Worm (Caenorhabditis elegans) whole organism, L3 larva: ENCODE data around the gene T05G5.5.
A peak's percentile ranks its signal among the peaks of the same experiment; 100 is the strongest.

Experiments
- R02D3.7 ChIP-seq: fragments of 150-350 bp; optimal IDR thresholded peaks from 2 replicates; lab custom pipeline; 2014; ENCODE audit warnings: missing biosample characterization, missing genetic modification characterization
- ZK546.5 ChIP-seq: sonication (generic microtip); optimal IDR thresholded peaks from 2 replicates; lab custom pipeline; 2017; ENCODE audit warnings: missing biosample characterization, missing genetic modification characterization
- aly-2 ChIP-seq: fragments of 150-350 bp; optimal IDR thresholded peaks from 2 replicates; lab custom pipeline; 2014; ENCODE audit warnings: missing biosample characterization, missing genetic modification characterization
- ama-1 ChIP-seq: fragments of 150-350 bp; optimal IDR thresholded peaks from 2 replicates; lab custom pipeline; 2018
- ceh-16 ChIP-seq: sonication (generic microtip); optimal IDR thresholded peaks from 2 replicates; lab custom pipeline; 2017; ENCODE audit warnings: missing biosample characterization, missing genetic modification characterization
- ceh-28 ChIP-seq: fragments of 150-350 bp; optimal IDR thresholded peaks from 2 replicates; lab custom pipeline; 2014; ENCODE audit warnings: missing biosample characterization, missing genetic modification reagents, missing genetic modification characterization
- daf-12 ChIP-seq: fragments of 150-350 bp; optimal IDR thresholded peaks from 2 replicates; lab custom pipeline; 2014; ENCODE audit warnings: missing biosample characterization, missing genetic modification reagents, missing genetic modification characterization
- egl-27 ChIP-seq: sonication (generic microtip); optimal IDR thresholded peaks from 4 replicates; lab custom pipeline; 2017; ENCODE audit warnings: missing biosample characterization, missing genetic modification reagents, missing genetic modification characterization
- elt-1 ChIP-seq: fragments of 150-350 bp; optimal IDR thresholded peaks from 2 replicates; lab custom pipeline; 2014; ENCODE audit warnings: missing biosample characterization, missing genetic modification characterization
- elt-2 ChIP-seq: sonication (generic microtip); optimal IDR thresholded peaks from 2 replicates; lab custom pipeline; 2016; ENCODE audit warnings: missing genetic modification reagents, mild to moderate bottlenecking, missing genetic modification characterization, missing compliant biosample characterization
- eor-1 ChIP-seq, 2 experiments: fragments of 150-350 bp; optimal IDR thresholded peaks; 2 replicates each; lab custom pipeline; 2014 to 2018; ENCODE audit warnings: missing biosample characterization in 2 of 2, missing genetic modification characterization in 2 of 2
- fkh-10 ChIP-seq: sonication (generic microtip); optimal IDR thresholded peaks from 2 replicates; lab custom pipeline; 2017; ENCODE audit warnings: missing biosample characterization, missing genetic modification reagents, missing genetic modification characterization
- fkh-2 ChIP-seq: fragments of 150-350 bp; optimal IDR thresholded peaks from 2 replicates; lab custom pipeline; 2014; ENCODE audit warnings: missing biosample characterization, missing genetic modification reagents, missing genetic modification characterization
- hmg-11 ChIP-seq: sonication (generic microtip); optimal IDR thresholded peaks from 2 replicates; lab custom pipeline; 2016; ENCODE audit warnings: missing genetic modification characterization, missing compliant biosample characterization
- lin-15B ChIP-seq: fragments of 150-350 bp; optimal IDR thresholded peaks from 2 replicates; lab custom pipeline; 2014; ENCODE audit warnings: missing biosample characterization, missing genetic modification characterization
- lin-39 ChIP-seq: fragments of 150-350 bp; optimal IDR thresholded peaks from 2 replicates; lab custom pipeline; 2018; ENCODE audit warnings: missing biosample characterization, missing genetic modification reagents, missing genetic modification characterization
- mdl-1 ChIP-seq: fragments of 150-350 bp; optimal IDR thresholded peaks from 2 replicates; lab custom pipeline; 2014; ENCODE audit warnings: missing biosample characterization, missing genetic modification characterization
- mml-1 ChIP-seq: fragments of 150-350 bp; sonication (generic microtip); optimal IDR thresholded peaks from 3 replicates; lab custom pipeline; 2014; ENCODE audit warnings: missing biosample characterization, missing genetic modification characterization
- nfya-1 ChIP-seq: sonication (generic microtip); optimal IDR thresholded peaks from 2 replicates; lab custom pipeline; 2017; ENCODE audit warnings: missing genetic modification characterization, mild to moderate bottlenecking, missing compliant biosample characterization, antibody characterized with exemption, moderate library complexity; ENCODE audit not compliant: insufficient read depth
- nhr-11 ChIP-seq: fragments of 150-350 bp; optimal IDR thresholded peaks from 2 replicates; lab custom pipeline; 2014; ENCODE audit warnings: missing biosample characterization, missing genetic modification characterization
- nhr-237 ChIP-seq: fragments of 150-350 bp; optimal IDR thresholded peaks from 2 replicates; lab custom pipeline; 2014; ENCODE audit warnings: missing biosample characterization, missing genetic modification characterization
- nhr-25 ChIP-seq: sonication (generic microtip); optimal IDR thresholded peaks from 2 replicates; lab custom pipeline; 2017; ENCODE audit warnings: missing biosample characterization, missing genetic modification characterization
- nhr-28 ChIP-seq: fragments of 150-350 bp; optimal IDR thresholded peaks from 2 replicates; lab custom pipeline; 2014; ENCODE audit warnings: missing biosample characterization, missing genetic modification characterization
- nhr-43 ChIP-seq: sonication (generic microtip); optimal IDR thresholded peaks from 2 replicates; lab custom pipeline; 2016; ENCODE audit warnings: mild to moderate bottlenecking, missing genetic modification characterization, missing compliant biosample characterization; ENCODE audit not compliant: poor library complexity, severe bottlenecking
- nhr-67 ChIP-seq: fragments of 150-350 bp; optimal IDR thresholded peaks from 2 replicates; lab custom pipeline; 2014; ENCODE audit warnings: missing biosample characterization, missing genetic modification characterization
- nhr-76 ChIP-seq: fragments of 150-350 bp; sonication (generic microtip); optimal IDR thresholded peaks from 5 replicates; lab custom pipeline; 2014; ENCODE audit warnings: missing biosample characterization, missing genetic modification characterization
- pha-4 ChIP-seq: fragments of 150-350 bp; optimal IDR thresholded peaks from 2 replicates; lab custom pipeline; 2014; ENCODE audit warnings: missing biosample characterization, missing genetic modification reagents, missing genetic modification characterization
- pqm-1 ChIP-seq: fragments of 150-350 bp; optimal IDR thresholded peaks from 2 replicates; lab custom pipeline; 2017; ENCODE audit warnings: missing biosample characterization, missing genetic modification characterization, inconsistent platforms
- sea-2 ChIP-seq: fragments of 150-350 bp; sonication (generic microtip); optimal IDR thresholded peaks from 4 replicates; lab custom pipeline; 2014; ENCODE audit warnings: missing biosample characterization, missing genetic modification reagents, missing genetic modification characterization
- snpc-4 ChIP-seq: fragments of 150-350 bp; optimal IDR thresholded peaks from 2 replicates; lab custom pipeline; 2014; ENCODE audit warnings: missing biosample characterization, missing genetic modification characterization
- unc-39 ChIP-seq: sonication (generic microtip); optimal IDR thresholded peaks from 4 replicates; lab custom pipeline; 2017; ENCODE audit warnings: missing biosample characterization, missing genetic modification characterization
- zag-1 ChIP-seq: fragments of 150-350 bp; optimal IDR thresholded peaks from 2 replicates; lab custom pipeline; 2014; ENCODE audit warnings: missing biosample characterization, missing genetic modification characterization
- ztf-11 ChIP-seq: fragments of 150-350 bp; optimal IDR thresholded peaks from 2 replicates; lab custom pipeline; 2014; ENCODE audit warnings: missing biosample characterization, missing genetic modification characterization
- ztf-4 ChIP-seq: fragments of 150-350 bp; optimal IDR thresholded peaks from 2 replicates; lab custom pipeline; 2014; ENCODE audit warnings: missing biosample characterization, missing genetic modification characterization

T05G5.5 gene

ce11 chrIII:9751074-9751473 is at the start of gene T05G5.5:
Gene T05G5.5 (minus strand): TSS chrIII:9751432.
- TF ChIP-seq sea-2 (GFP tag; lab: Kevin White, UChicago) (no peak), nhr-237 (no peak), fkh-10 (GFP tag; lab: Kevin White, UChicago) (no peak), elt-2 (tag; lab: Kevin White, UChicago) (peak; percentile 5), nhr-43 (tag; lab: Kevin White, UChicago) (peak; percentile 79), daf-12 (tag; lab: Kevin White, UChicago) (no peak), zag-1 (tag; lab: Kevin White, UChicago) (no peak), ama-1 (lab: Kevin White, UChicago) (peak; percentile 59)

DNA sequence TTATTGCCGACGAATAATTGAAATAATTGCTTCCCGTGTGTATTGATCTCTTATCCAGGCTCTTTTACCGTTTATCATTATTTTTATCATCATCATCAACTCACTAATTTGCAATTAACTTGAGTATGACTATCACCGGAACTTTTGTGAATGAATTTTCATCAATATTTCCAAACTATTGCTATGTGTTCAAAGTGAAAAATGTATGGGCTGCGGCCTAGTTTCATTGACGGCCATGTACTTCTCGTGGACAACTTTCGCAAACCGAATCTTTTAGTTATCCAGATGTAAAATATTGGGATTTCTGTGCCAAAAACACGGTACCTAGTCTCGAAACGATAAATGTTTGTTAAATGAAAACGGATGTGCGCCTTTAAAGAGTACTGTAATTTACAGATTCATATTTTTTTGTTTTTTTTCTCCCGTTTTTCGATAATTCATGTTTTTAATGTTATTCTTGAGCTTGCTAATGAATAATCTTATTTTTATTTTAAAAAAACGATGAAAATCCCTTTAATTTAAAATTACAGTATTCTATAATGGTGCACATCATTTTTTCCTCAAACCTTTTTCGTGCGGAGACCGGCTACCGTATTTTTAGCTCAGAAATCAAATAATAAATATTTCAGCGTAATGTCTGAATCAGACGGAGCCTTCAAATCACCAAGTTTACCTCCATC is 47.4 kb upstream of the T05G5.5 start, which contains the start of gene ZK632.2:
Gene ZK632.2, plus strand, starts transcription at position 630 of the 680 bp plus-strand sequence.
- TF ChIP-seq pqm-1, result no peak
- TF ChIP-seq lin-15B (tag; lab: Kevin White, UChicago), result peak; percentile 10
- peak; percentile 1 for TF ChIP-seq nfya-1 (tag; lab: Kevin White, UChicago)

- no peak for TF ChIP-seq aly-2 (tag; lab: Kevin White, UChicago)
- TF ChIP-seq nhr-76 (tag; lab: Kevin White, UChicago), result no peak
- TF ChIP-seq nhr-43 (tag; lab: Kevin White, UChicago), result no peak
- no peak for TF ChIP-seq nhr-25 (tag; lab: Kevin White, UChicago)
- no peak for TF ChIP-seq fkh-10 (GFP tag; lab: Kevin White, UChicago)
- TF ChIP-seq ztf-11 (tag; lab: Kevin White, UChicago), result no peak
- TF ChIP-seq nhr-67 (tag; lab: Kevin White, UChicago), result no peak
- no peak for TF ChIP-seq elt-1 (tag; lab: Kevin White, UChicago)
- no peak for TF ChIP-seq unc-39 (tag; lab: Kevin White, UChicago)
Observed at ce11 chrIII:9796448-9796847, 45.2 kb upstream of the T05G5.5 start, which contains the start of gene srxa-10. Gene srxa-10 (minus strand): TSS chrIII:9796548.

DNA sequence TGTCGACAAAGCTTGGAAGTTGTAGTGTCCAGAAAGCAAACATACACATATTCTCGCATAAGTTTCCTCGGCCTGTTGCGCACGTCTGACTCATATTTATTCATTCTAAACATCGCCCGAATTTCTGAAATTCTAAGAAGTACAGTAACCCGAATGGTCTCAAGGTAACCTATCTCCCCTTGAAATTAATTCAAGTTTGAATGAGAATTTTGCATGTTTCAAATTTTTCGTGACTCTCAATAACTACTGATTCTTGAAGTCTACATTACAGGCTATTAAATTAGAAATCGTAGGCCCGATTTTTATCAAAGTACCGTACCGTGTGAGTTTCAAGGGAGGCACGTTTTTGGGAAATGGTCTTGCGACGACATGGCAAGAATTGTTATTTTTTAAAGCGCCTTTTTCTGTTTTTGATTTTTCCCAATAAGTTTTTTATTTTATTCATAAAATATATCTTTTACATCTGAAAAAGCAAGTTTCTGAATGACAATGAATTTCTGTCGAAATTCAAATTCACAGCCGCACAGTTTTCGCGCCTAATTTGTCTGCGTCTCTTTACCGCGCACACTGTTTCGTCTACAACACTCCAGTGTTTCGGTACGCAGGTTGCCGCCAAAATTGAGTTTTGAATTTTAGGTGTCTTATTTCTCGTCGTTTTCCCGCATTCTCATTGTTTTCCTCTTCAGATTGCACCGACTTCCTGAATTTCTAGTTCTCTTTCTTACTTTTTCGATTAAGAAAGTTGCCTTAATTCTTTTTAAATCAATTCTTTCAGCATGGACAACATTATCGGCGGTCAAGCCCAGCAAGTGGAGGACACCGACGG is 42.6 kb upstream of the T05G5.5 start, which contains the start of the genes R10E11.9 and mcm-6:
Gene R10E11.9, minus strand, starts transcription at position 51 of the 826 bp plus-strand sequence.
Gene mcm-6, plus strand, starts transcription at position 776 of the 826 bp plus-strand sequence.
- TF ChIP-seq nhr-237 (no peak), nhr-25 (tag; lab: Kevin White, UChicago) (peak; percentile 72), nfya-1 (tag; lab: Kevin White, UChicago) (peak; percentile 18)
- TF ChIP-seq, all 47 proteins: peak for 2

- TF ChIP-seq R02D3.7 (tag; lab: Kevin White, UChicago) (no peak), nfya-1 (tag; lab: Kevin White, UChicago) (peak; percentile 70)
- TF ChIP-seq, all 47 proteins: peak for 1
Observed at ce11 chrIII:9789607-9790073, 38.4 kb upstream of the T05G5.5 start, which contains the start of gene R10E11.5. Gene R10E11.5 (minus strand): TSS chrIII:9789657.

DNA sequence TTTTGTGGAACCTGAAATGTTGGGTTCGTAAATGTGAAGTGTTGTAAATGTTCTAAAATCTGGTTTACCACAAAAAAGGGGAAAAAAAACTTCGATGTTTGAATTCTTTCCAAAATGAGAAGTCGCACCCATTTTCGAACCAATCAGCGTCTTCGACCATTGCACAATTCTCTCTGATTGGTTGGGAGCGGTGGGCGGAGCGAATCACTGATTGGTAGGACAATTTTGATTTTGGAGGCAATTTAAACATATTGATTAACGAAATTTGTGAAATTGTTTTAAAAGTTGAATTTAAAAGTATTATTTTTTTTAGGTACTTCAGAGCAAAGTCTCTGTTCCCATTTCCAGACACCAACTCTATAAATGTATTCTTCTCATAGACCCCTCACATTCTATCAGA is 37.9 kb upstream of the T05G5.5 start:
- TF ChIP-seq ztf-4 (tag; lab: Kevin White, UChicago) (no peak), ztf-11 (tag; lab: Kevin White, UChicago) (no peak), nfya-1 (tag; lab: Kevin White, UChicago) (peak; percentile 83), lin-39 (no peak), daf-12 (tag; lab: Kevin White, UChicago) (no peak), snpc-4 (tag; lab: Kevin White, UChicago) (no peak), nhr-28 (no peak), egl-27 (tag; lab: Kevin White, UChicago) (no peak), elt-2 (tag; lab: Kevin White, UChicago) (no peak)

- TF ChIP-seq pqm-1 (peak; percentile 90), ama-1 (lab: Kevin White, UChicago) (no peak), elt-2 (tag; lab: Kevin White, UChicago) (peak; percentile 84), fkh-2 (no peak), nhr-25 (tag; lab: Kevin White, UChicago) (no peak), eor-1 (tag; optimal IDR thresholded peaks at IDR 0.05; lab: Kevin White, UChicago) (no peak), nhr-11 (tag; lab: Kevin White, UChicago) (no peak), mml-1 (tag; lab: Kevin White, UChicago) (no peak), lin-15B (tag; lab: Kevin White, UChicago) (no peak), hmg-11 (tag; lab: Kevin White, UChicago) (no peak), R02D3.7 (tag; lab: Kevin White, UChicago) (no peak), pha-4 (tag; lab: Kevin White, UChicago) (peak; percentile 37), sea-2 (GFP tag; lab: Kevin White, UChicago) (no peak), nhr-76 (tag; lab: Kevin White, UChicago) (no peak), ceh-28 (tag; lab: Kevin White, UChicago) (no peak), daf-12 (tag; lab: Kevin White, UChicago) (no peak), mdl-1 (no peak), unc-39 (tag; lab: Kevin White, UChicago) (no peak), ceh-16 (tag; lab: Kevin White, UChicago) (no peak), ZK546.5 (tag; lab: Kevin White, UChicago) (no peak), ztf-4 (tag; lab: Kevin White, UChicago) (no peak)
Observed at ce11 chrIII:9786776-9787175, 35.5 kb upstream of the T05G5.5 start.
